Fruit fly (Drosophila melanogaster) whole organism, embryonic: ENCODE results near the gene kis.

Experiments
- Ada2b ChIP-seq: fragments of 200-800 bp; sonication (Bioruptor generic); IDR thresholded peaks from 2 replicates; pipeline ENCODE4 v1.3.6; 2022; ENCODE audit warnings: missing biosample characterization, missing genetic modification characterization
- CG10267 ChIP-seq: fragments of 200-800 bp; sonication (Bioruptor generic); optimal IDR thresholded peaks from 2 replicates; lab custom pipeline; 2018; ENCODE audit warnings: missing biosample characterization, mild to moderate bottlenecking, missing genetic modification characterization, moderate library complexity
- CG10462 ChIP-seq: fragments of 200-800 bp; sonication (Bioruptor generic); optimal IDR thresholded peaks from 2 replicates; lab custom pipeline; 2016; ENCODE audit warnings: missing biosample characterization, missing genetic modification characterization
- CG11247 ChIP-seq: fragments of 200-800 bp; sonication (Bioruptor generic); IDR thresholded peaks from 2 replicates; pipeline ENCODE4 v1.3.6; 2022; ENCODE audit warnings: missing biosample characterization, missing genetic modification characterization
- CG11398 ChIP-seq: fragments of 200-800 bp; sonication (Bioruptor generic); optimal IDR thresholded peaks from 2 replicates; lab custom pipeline; 2016; ENCODE audit warnings: missing biosample characterization, missing genetic modification characterization
- CG12104 ChIP-seq: fragments of 200-800 bp; sonication (Bioruptor generic); optimal IDR thresholded peaks from 3 replicates; lab custom pipeline; 2016; ENCODE audit warnings: missing biosample characterization, missing genetic modification characterization
- CG13424 ChIP-seq: fragments of 200-800 bp; sonication (Bioruptor generic); optimal IDR thresholded peaks from 2 replicates; lab custom pipeline; 2019; ENCODE audit warnings: missing biosample characterization, mild to moderate bottlenecking, missing genetic modification characterization, moderate library complexity
- CG15073 ChIP-seq: fragments of 200-800 bp; sonication (Bioruptor generic); optimal IDR thresholded peaks from 2 replicates; lab custom pipeline; 2016; ENCODE audit warnings: missing biosample characterization, missing genetic modification characterization
- CG1603 ChIP-seq: fragments of 200-800 bp; sonication (Bioruptor generic); optimal IDR thresholded peaks from 2 replicates; lab custom pipeline; 2019; ENCODE audit warnings: missing biosample characterization, mild to moderate bottlenecking, missing genetic modification characterization, moderate library complexity
- CG16813 ChIP-seq: fragments of 200-800 bp; sonication (Bioruptor generic); IDR thresholded peaks from 3 replicates; pipeline ENCODE4 v1.3.6; 2022; ENCODE audit warnings: missing biosample characterization, missing genetic modification characterization; ENCODE audit not compliant: partially characterized antibody
- CG16815 ChIP-seq: fragments of 200-800 bp; sonication (Bioruptor generic); optimal IDR thresholded peaks from 3 replicates; lab custom pipeline; 2017; ENCODE audit warnings: missing biosample characterization, mild to moderate bottlenecking, missing genetic modification characterization
- CG16863 ChIP-seq: fragments of 200-800 bp; sonication (Bioruptor generic); optimal IDR thresholded peaks from 3 replicates; lab custom pipeline; 2016; ENCODE audit warnings: missing biosample characterization, missing genetic modification characterization
- CG17568 ChIP-seq: fragments of 200-800 bp; sonication (Bioruptor generic); optimal IDR thresholded peaks from 2 replicates; lab custom pipeline; 2018; ENCODE audit warnings: missing biosample characterization, mild to moderate bottlenecking, missing genetic modification characterization, moderate library complexity
- CG18011 ChIP-seq: fragments of 200-800 bp; sonication (Bioruptor generic); optimal IDR thresholded peaks from 2 replicates; lab custom pipeline; 2017; ENCODE audit warnings: missing biosample characterization, missing genetic modification characterization, mild to moderate bottlenecking, moderate library complexity, missing genotype
- CG32767 ChIP-seq: fragments of 200-800 bp; sonication (Bioruptor generic); IDR thresholded peaks from 2 replicates; pipeline ENCODE4 v1.3.6; 2022; ENCODE audit warnings: missing biosample characterization, missing genetic modification characterization
- CG33213 ChIP-seq: fragments of 200-800 bp; sonication (Bioruptor generic); optimal IDR thresholded peaks from 3 replicates; lab custom pipeline; 2016; ENCODE audit warnings: missing biosample characterization, missing genetic modification characterization
- CG34376 ChIP-seq: fragments of 200-800 bp; sonication (Bioruptor generic); optimal IDR thresholded peaks from 2 replicates; lab custom pipeline; 2018; ENCODE audit warnings: missing biosample characterization, mild to moderate bottlenecking, missing genetic modification characterization
- CG34422 ChIP-seq: fragments of 200-800 bp; sonication (Bioruptor generic); IDR thresholded peaks from 3 replicates; pipeline ENCODE4 v1.3.6; 2022; ENCODE audit warnings: missing biosample characterization, missing genetic modification characterization
- CG6272 ChIP-seq: fragments of 200-800 bp; sonication (Bioruptor generic); IDR thresholded peaks from 2 replicates; pipeline ENCODE4 v1.3.6; 2022; ENCODE audit warnings: missing biosample characterization, missing genetic modification characterization
- CG6791 ChIP-seq: fragments of 200-800 bp; sonication (Bioruptor generic); IDR thresholded peaks from 3 replicates; pipeline ENCODE4 v1.3.6; 2022; ENCODE audit warnings: missing biosample characterization, missing genetic modification characterization; ENCODE audit not compliant: partially characterized antibody
- CG7357 ChIP-seq: fragments of 200-800 bp; sonication (Bioruptor generic); IDR thresholded peaks from 3 replicates; pipeline ENCODE4 v1.3.6; 2022; ENCODE audit warnings: missing biosample characterization, missing genetic modification characterization
- CG7372 ChIP-seq: fragments of 200-800 bp; sonication (Bioruptor generic); IDR thresholded peaks from 2 replicates; pipeline ENCODE4 v1.3.6; 2022; ENCODE audit warnings: missing biosample characterization, missing genetic modification characterization
- CG7839 ChIP-seq: fragments of 200-800 bp; sonication (Bioruptor generic); optimal IDR thresholded peaks from 3 replicates; lab custom pipeline; 2018; ENCODE audit warnings: missing biosample characterization, mild to moderate bottlenecking, missing genetic modification characterization, moderate library complexity
- Gug ChIP-seq: fragments of 200-800 bp; sonication (Bioruptor generic); IDR thresholded peaks from 4 replicates; pipeline ENCODE4 v1.3.6; 2022; ENCODE audit warnings: missing biosample characterization, missing genetic modification characterization
- HLHmδ ChIP-seq: fragments of 200-800 bp; sonication (Bioruptor generic); optimal IDR thresholded peaks from 2 replicates; lab custom pipeline; 2018; ENCODE audit warnings: missing biosample characterization, mild to moderate bottlenecking, missing genetic modification characterization, moderate library complexity
- HmgD ChIP-seq: fragments of 200-800 bp; sonication (Bioruptor generic); optimal IDR thresholded peaks from 3 replicates; lab custom pipeline; 2016; ENCODE audit warnings: missing biosample characterization, missing genetic modification characterization
- NC2β ChIP-seq: fragments of 200-800 bp; sonication (Bioruptor generic); optimal IDR thresholded peaks from 2 replicates; lab custom pipeline; 2016; ENCODE audit warnings: missing biosample characterization, missing genetic modification characterization
- Optix ChIP-seq: fragments of 200-800 bp; sonication (Bioruptor generic); IDR thresholded peaks from 3 replicates; pipeline ENCODE4 v1.3.6; 2022; ENCODE audit warnings: missing biosample characterization, missing genetic modification characterization
- Scr ChIP-seq: fragments of 200-800 bp; sonication (Bioruptor generic); IDR thresholded peaks from 2 replicates; pipeline ENCODE4 v1.3.6; 2022; ENCODE audit warnings: missing biosample characterization, missing genetic modification characterization; ENCODE audit not compliant: partially characterized antibody
- Sry-β ChIP-seq: fragments of 200-800 bp; sonication (Bioruptor generic); optimal IDR thresholded peaks from 2 replicates; lab custom pipeline; 2018; ENCODE audit warnings: missing biosample characterization, mild to moderate bottlenecking, missing genetic modification characterization, moderate library complexity
- ab ChIP-seq: fragments of 200-800 bp; sonication (Bioruptor generic); optimal IDR thresholded peaks from 2 replicates; lab custom pipeline; 2016; ENCODE audit warnings: missing biosample characterization, missing genetic modification characterization
- bbx ChIP-seq: fragments of 200-800 bp; sonication (Bioruptor generic); IDR thresholded peaks from 2 replicates; pipeline ENCODE4 v1.3.6; 2022; ENCODE audit warnings: missing biosample characterization, missing genetic modification characterization; ENCODE audit not compliant: partially characterized antibody
- br ChIP-seq: fragments of >200 bp; optimal IDR thresholded peaks from 2 replicates; lab custom pipeline; 2017
- chif ChIP-seq, 2 experiments: fragments of 200-800 bp; sonication (Bioruptor generic); optimal IDR thresholded peaks; 3 replicates each; lab custom pipeline; 2016; ENCODE audit warnings: missing biosample characterization in 2 of 2, missing genetic modification characterization in 2 of 2
- croc ChIP-seq: fragments of 200-800 bp; sonication (Bioruptor generic); conservative IDR thresholded peaks from 3 replicates; pipeline ENCODE4 v1.3.6; 2022; ENCODE audit warnings: missing biosample characterization, missing genetic modification characterization
- crp ChIP-seq, 2 experiments: fragments of 200-800 bp; sonication (Bioruptor generic); optimal IDR thresholded peaks; 2 replicates in 1 of 2; 3 replicates in 1 of 2; lab custom pipeline; 2017; ENCODE audit warnings: missing biosample characterization in 2 of 2, missing genetic modification characterization in 2 of 2, mild to moderate bottlenecking in 1 of 2, moderate library complexity in 1 of 2
- dati ChIP-seq: fragments of 200-800 bp; sonication (Bioruptor generic); IDR thresholded peaks from 2 replicates; pipeline ENCODE4 v1.3.6; 2022; ENCODE audit warnings: missing biosample characterization, missing genetic modification characterization
- fd64A ChIP-seq: fragments of 200-800 bp; sonication (Bioruptor generic); optimal IDR thresholded peaks from 3 replicates; lab custom pipeline; 2018; ENCODE audit warnings: missing biosample characterization, mild to moderate bottlenecking, missing genetic modification characterization
- ftz-f1 ChIP-seq: fragments of 200-800 bp; sonication (Bioruptor generic); optimal IDR thresholded peaks from 2 replicates; lab custom pipeline; 2016; ENCODE audit warnings: missing biosample characterization, missing genetic modification characterization
- gem ChIP-seq: fragments of 200-800 bp; sonication (Bioruptor generic); optimal IDR thresholded peaks from 2 replicates; lab custom pipeline; 2019; ENCODE audit warnings: missing biosample characterization, mild to moderate bottlenecking, missing genetic modification characterization, moderate library complexity
- gsb-n ChIP-seq: fragments of 200-800 bp; sonication (Bioruptor generic); optimal IDR thresholded peaks from 3 replicates; lab custom pipeline; 2018; ENCODE audit warnings: missing biosample characterization, mild to moderate bottlenecking, missing genetic modification characterization
- h ChIP-seq: fragments of >200 bp; optimal IDR thresholded peaks from 2 replicates; lab custom pipeline; 2017
- ind ChIP-seq: fragments of 200-800 bp; sonication (Bioruptor generic); optimal IDR thresholded peaks from 3 replicates; lab custom pipeline; 2016; ENCODE audit warnings: missing biosample characterization, missing genetic modification characterization
- nmo ChIP-seq: fragments of 200-800 bp; sonication (Bioruptor generic); optimal IDR thresholded peaks from 2 replicates; lab custom pipeline; 2018; ENCODE audit warnings: missing biosample characterization, mild to moderate bottlenecking, missing genetic modification characterization, moderate library complexity
- nom ChIP-seq: fragments of 200-800 bp; sonication (Bioruptor generic); optimal IDR thresholded peaks from 2 replicates; lab custom pipeline; 2017; ENCODE audit warnings: missing biosample characterization, missing genetic modification characterization, mild to moderate bottlenecking, moderate library complexity, missing genetic modification reagents
- pfk ChIP-seq: fragments of 200-800 bp; sonication (Bioruptor generic); optimal IDR thresholded peaks from 2 replicates; lab custom pipeline; 2018; ENCODE audit warnings: missing biosample characterization, mild to moderate bottlenecking, missing genetic modification characterization, moderate library complexity
- sim ChIP-seq: fragments of 200-800 bp; sonication (Bioruptor generic); IDR thresholded peaks from 2 replicates; pipeline ENCODE4 v1.3.6; 2022; ENCODE audit warnings: missing biosample characterization, missing genetic modification characterization
- stwl ChIP-seq: fragments of 200-800 bp; sonication (Bioruptor generic); optimal IDR thresholded peaks from 3 replicates; lab custom pipeline; 2018; ENCODE audit warnings: missing biosample characterization, mild to moderate bottlenecking, missing genetic modification characterization, moderate library complexity
- usp ChIP-seq: fragments of >200 bp; optimal IDR thresholded peaks from 2 replicates; lab custom pipeline; 2017; ENCODE audit warnings: missing biosample characterization, missing genetic modification characterization
- zen ChIP-seq: fragments of 200-800 bp; sonication (Bioruptor generic); optimal IDR thresholded peaks from 3 replicates; lab custom pipeline; 2018; ENCODE audit warnings: missing biosample characterization, mild to moderate bottlenecking, missing genetic modification characterization, moderate library complexity

Gene kis

DNA sequence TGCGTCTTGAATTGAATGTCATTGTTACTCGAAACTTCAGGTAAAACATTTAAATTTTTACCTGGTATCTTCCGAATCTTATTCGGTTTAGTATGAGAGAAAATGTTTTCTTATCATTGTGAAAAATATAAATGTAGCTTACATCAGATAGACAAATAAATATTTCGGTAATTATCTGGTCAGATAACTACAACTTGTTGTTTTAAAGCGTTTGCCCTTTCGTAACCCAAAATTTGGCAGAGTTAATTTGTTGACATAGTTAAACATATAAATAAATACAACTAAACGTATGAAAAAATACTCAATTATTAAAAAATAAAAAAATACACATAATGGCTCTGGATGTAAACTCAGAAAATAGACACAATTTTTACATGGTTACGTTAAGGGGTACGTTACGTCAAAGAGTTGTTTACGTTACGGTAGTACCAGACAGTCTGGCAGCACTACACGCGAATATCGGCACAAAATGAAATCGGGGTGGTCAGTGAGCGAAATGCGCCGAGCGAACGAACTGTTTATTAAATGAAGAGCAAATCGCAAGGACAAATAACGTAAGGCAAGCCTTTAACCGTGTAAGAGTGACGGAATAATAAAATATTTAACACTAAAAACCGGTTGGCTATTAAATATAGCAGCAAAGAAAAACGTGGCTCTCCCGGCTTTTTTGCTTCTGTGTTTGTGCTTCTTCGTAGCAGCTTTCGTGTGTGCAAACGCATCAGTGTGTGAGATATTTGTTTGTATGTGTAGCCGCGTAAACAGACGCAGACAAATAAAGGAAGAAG lies 68.1 kb downstream of the kis start (continued):
- TF ChIP-seq chif (GFP tag; optimal IDR thresholded peaks at IDR 0.05; lab: Kevin White, UChicago): no peak
- TF ChIP-seq ind (GFP tag; lab: Kevin White, UChicago): no peak
- TF ChIP-seq Gug (GFP tag; lab: Robert Waterston, UW): no peak
- no peak for TF ChIP-seq sim (GFP tag; lab: Robert Waterston, UW)
- no peak for TF ChIP-seq fd64A (GFP tag; lab: Kevin White, UChicago)
- TF ChIP-seq CG33213 (GFP tag; lab: Kevin White, UChicago): no peak
- no peak for TF ChIP-seq crp (GFP tag; optimal IDR thresholded peaks at IDR 0.05; lab: Kevin White, UChicago)
- TF ChIP-seq croc (GFP tag; lab: Robert Waterston, UW): no peak
- TF ChIP-seq Sry-β: no peak
- no peak for TF ChIP-seq CG17568
- no peak for TF ChIP-seq Optix (GFP tag; lab: Robert Waterston, UW)
- no peak for TF ChIP-seq CG12104 (GFP tag; lab: Kevin White, UChicago)
- no peak for TF ChIP-seq CG10462 (GFP tag; lab: Kevin White, UChicago)
- no peak for TF ChIP-seq CG7372 (GFP tag; lab: Robert Waterston, UW)
- no peak for TF ChIP-seq dati (GFP tag; lab: Robert Waterston, UW)
- no peak for TF ChIP-seq HmgD (GFP tag; lab: Kevin White, UChicago)
- TF ChIP-seq CG32767 (GFP tag; lab: Robert Waterston, UW): no peak
- TF ChIP-seq CG18011: no peak
- TF ChIP-seq pfk (GFP tag; lab: Kevin White, UChicago): no peak
- no peak for TF ChIP-seq ftz-f1 (GFP tag; lab: Kevin White, UChicago)
- TF ChIP-seq CG34376 (GFP tag; lab: Kevin White, UChicago): peak; percentile 45
- 0 out of 2 replicates have a peak, but pooled peaks have one; percentile 29 for TF ChIP-seq bbx (GFP tag; lab: Robert Waterston, UW)
- TF ChIP-seq CG6791: no peak; the same call in 2 of the 3 replicates
- peak; percentile 90 for TF ChIP-seq nom
- peak; percentile 38; the same call in 2 of the 3 replicates for TF ChIP-seq CG16813 (GFP tag; lab: Robert Waterston, UW)
- no peak for TF ChIP-seq Ada2b (GFP tag; lab: Robert Waterston, UW)
- TF ChIP-seq CG15073 (GFP tag; lab: Kevin White, UChicago): no peak
- no peak for TF ChIP-seq CG16863 (GFP tag; lab: Kevin White, UChicago)
- TF ChIP-seq zen (tag; lab: Kevin White, UChicago): no peak
- no peak for TF ChIP-seq gsb-n
- no peak for TF ChIP-seq CG7357
- no peak for TF ChIP-seq HLHmδ (GFP tag; lab: Kevin White, UChicago)
- TF ChIP-seq CG6272 (GFP tag; lab: Robert Waterston, UW): no peak
- TF ChIP-seq nmo (GFP tag; lab: Kevin White, UChicago): no peak
- peak; percentile 3 for TF ChIP-seq CG10267
- TF ChIP-seq gem (tag; lab: Kevin White, UChicago): no peak
- TF ChIP-seq CG13424 (tag; lab: Kevin White, UChicago): no peak
- no peak for TF ChIP-seq h (lab: Kevin White, UChicago)
- peak; percentile 57 for TF ChIP-seq Scr (GFP tag; lab: Robert Waterston, UW)
- TF ChIP-seq CG16815 (GFP tag; lab: Kevin White, UChicago): no peak
- no peak for TF ChIP-seq ab (GFP tag; lab: Kevin White, UChicago)
- no peak for TF ChIP-seq CG1603 (tag; lab: Kevin White, UChicago)
- TF ChIP-seq CG7839 (tag; lab: Kevin White, UChicago): no peak
- no peak for TF ChIP-seq NC2β (GFP tag; lab: Kevin White, UChicago)
- TF ChIP-seq stwl (tag; lab: Kevin White, UChicago): peak; percentile 51
- TF ChIP-seq CG11398 (GFP tag; lab: Kevin White, UChicago): no peak
- no peak for TF ChIP-seq CG34422
- TF ChIP-seq br (lab: Kevin White, UChicago): no peak
- no peak for TF ChIP-seq usp (GFP tag; lab: Kevin White, UChicago)
- TF ChIP-seq CG11247 (GFP tag; lab: Robert Waterston, UW): no peak
